Worm (Caenorhabditis elegans): ENCODE measurements around the gene fbxb-81.

Gene fbxb-81

DNA sequence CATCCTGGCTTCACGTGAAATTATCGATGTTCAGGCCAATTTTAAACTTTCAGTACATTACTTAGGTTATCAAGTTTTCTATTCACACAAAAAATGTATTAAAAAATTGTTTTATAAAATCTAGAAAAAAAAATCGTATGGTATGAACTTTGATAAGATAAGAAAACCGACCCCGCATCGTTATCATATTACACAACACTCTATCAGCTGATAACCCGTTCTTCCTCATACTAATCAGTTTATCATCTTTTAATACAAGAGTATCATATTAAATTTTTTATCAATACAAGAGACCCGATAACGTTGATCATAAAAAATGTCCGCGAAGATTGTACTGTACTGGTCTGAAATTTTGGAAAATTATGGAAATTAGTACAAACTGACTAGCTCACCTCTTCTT, 13.2 kb upstream of the fbxb-81 start (continued):
- TF ChIP-seq unc-62 (GFP tag; optimal IDR thresholded peaks at IDR 0.05) (no peak), unc-39 (tag; optimal IDR thresholded peaks at IDR 0.05) (no peak), ztf-1 (GFP tag; conservative IDR thresholded peaks at IDR 0.05) (no peak), ZK546.5 (tag; optimal IDR thresholded peaks at IDR 0.05) (no peak), gmeb-1 (tag; optimal IDR thresholded peaks at IDR 0.05) (peak; percentile 61), nhr-23 (tag; optimal IDR thresholded peaks at IDR 0.05) (no peak), nhr-77 (tag; optimal IDR thresholded peaks at IDR 0.05) (no peak), nhr-11 (tag; optimal IDR thresholded peaks at IDR 0.05) (no peak), zag-1 (tag; optimal IDR thresholded peaks at IDR 0.05) (no peak), nhr-237 (tag; optimal IDR thresholded peaks at IDR 0.05) (no peak), nhr-21 (tag; optimal IDR thresholded peaks at IDR 0.05) (no peak), F13H6.1 (tag; optimal IDR thresholded peaks at IDR 0.05) (no peak), snpc-4 (tag; optimal IDR thresholded peaks at IDR 0.05) (no peak), Y55F3AM.14 (GFP tag; optimal IDR thresholded peaks at IDR 0.05) (no peak), nhr-10 (tag; optimal IDR thresholded peaks at IDR 0.05) (no peak), C34F6.9 (tag; optimal IDR thresholded peaks at IDR 0.05) (no peak), ceh-82 (tag; optimal IDR thresholded peaks at IDR 0.05) (no peak), elt-3 (tag; optimal IDR thresholded peaks at IDR 0.05) (no peak), egl-27 (tag; optimal IDR thresholded peaks at IDR 0.05) (peak; percentile 55), ztf-11 (tag; optimal IDR thresholded peaks at IDR 0.05) (no peak), nhr-129 (tag; optimal IDR thresholded peaks at IDR 0.05) (no peak), aly-2 (tag; optimal IDR thresholded peaks at IDR 0.05) (no peak)

DNA sequence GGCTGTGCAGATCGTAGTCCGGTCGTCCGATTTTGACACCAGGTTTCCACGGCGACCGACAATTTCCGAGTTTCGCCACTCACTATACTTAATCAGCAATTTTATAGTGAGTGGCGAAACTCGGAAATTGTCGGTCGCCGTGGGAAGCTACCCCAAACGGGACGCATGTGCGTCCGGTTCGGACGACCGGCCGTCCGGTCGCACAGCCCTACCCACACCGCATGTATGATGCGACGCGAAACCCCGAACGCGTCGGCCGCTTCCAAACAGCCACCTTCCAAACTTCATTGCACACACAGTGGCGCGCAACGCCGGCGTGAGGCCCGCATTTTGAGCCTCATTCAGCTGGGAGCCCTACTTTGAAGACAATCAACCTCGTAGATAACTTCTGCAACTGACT, 10.1 kb upstream of the fbxb-81 start:
- no peak for TF ChIP-seq nhr-23 (tag; optimal IDR thresholded peaks at IDR 0.05)

DNA sequence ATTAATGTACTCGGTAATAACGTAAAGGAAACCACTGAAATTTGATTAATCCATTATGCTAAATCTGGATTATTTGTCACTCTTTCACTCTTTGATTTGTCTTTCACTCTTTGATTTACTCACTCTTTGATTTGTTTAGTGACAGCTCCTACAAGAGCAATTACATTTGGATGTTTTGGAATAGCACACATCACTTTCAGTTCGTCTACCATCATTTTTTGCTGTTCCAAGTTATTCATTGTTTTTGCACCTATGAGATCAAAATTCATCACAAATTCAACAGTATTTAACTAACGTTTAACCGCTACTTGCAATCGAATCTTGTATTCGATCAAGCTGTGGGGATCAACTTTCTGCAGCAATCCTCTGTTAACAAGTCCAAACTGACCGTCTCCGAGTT, 8.1 kb upstream of the fbxb-81 start:
- TF ChIP-seq blmp-1 (tag; optimal IDR thresholded peaks at IDR 0.05; ENCODE audit: insufficient read depth) (no peak), nhr-11 (tag; optimal IDR thresholded peaks at IDR 0.05) (no peak), ceh-16 (tag; optimal IDR thresholded peaks at IDR 0.05) (no peak), mbf-1 (tag; optimal IDR thresholded peaks at IDR 0.05) (no peak), skn-1 (tag; optimal IDR thresholded peaks at IDR 0.05) (no peak), sma-9 (GFP tag; optimal IDR thresholded peaks at IDR 0.05) (no peak), sma-9 (tag; optimal IDR thresholded peaks at IDR 0.05) (no peak), lin-39 (tag; optimal IDR thresholded peaks at IDR 0.05) (no peak), ztf-4 (tag; optimal IDR thresholded peaks at IDR 0.05) (no peak), nhr-129 (tag; optimal IDR thresholded peaks at IDR 0.05) (no peak), zag-1 (tag; optimal IDR thresholded peaks at IDR 0.05) (no peak)

DNA sequence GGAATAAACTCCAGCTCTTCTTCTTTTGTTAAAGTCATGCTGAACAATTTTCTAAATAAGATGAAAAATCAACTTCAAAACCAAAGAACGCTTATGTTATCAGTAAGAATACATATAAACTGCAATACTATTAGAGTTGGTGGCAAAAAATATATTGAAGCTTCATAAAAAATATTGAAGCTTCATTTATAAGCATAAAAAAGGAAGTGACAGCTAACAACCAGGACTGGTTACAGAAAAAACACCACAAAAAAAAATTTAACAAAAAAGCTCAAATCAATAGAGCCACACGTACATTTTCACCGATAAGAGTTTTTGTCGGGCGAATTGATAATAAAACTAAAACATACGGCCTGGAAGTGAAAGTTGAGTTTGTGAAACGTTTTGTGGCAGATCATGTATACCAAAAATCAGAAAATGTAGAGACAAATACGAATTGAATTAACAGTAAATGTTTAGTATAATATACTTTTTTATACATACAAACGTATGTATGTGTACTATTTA, 6.6 kb upstream of the fbxb-81 start, which contains the start of gene sqst-5:
TSS of gene sqst-5 (minus strand) at position 51 of the 507 bp plus-strand sequence.
- TF ChIP-seq fos-1 (tag; optimal IDR thresholded peaks at IDR 0.05) (peak; percentile 65), lin-13 (GFP tag; optimal IDR thresholded peaks at IDR 0.05) (no peak), gmeb-1 (tag; optimal IDR thresholded peaks at IDR 0.05) (peak; percentile 4)

DNA sequence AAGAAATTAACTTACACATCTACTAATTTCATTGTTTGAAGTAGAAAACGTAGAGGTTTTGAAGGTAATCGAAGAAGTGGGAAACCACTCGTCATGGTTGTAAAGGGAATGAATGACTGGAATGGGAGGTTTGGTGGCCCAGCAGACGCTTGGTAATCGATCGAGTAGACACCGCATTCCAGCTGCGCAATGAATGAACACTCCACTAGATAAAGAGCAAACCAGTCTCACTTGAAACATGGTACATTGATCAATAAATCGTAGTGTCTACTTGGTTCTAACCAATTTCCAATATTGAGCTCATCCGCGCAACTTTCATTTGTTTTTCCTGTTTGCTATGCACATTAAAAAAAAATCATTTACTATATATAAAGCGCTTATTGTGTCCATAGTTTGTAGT, 5.4 kb upstream of the fbxb-81 start, which contains the start of gene fbxb-84:
TSS of gene fbxb-84 (minus strand) at position 101 of the 400 bp plus-strand sequence.
- TF ChIP-seq gmeb-1 (tag; optimal IDR thresholded peaks at IDR 0.05): no peak
- no peak for TF ChIP-seq dmd-4 (tag; optimal IDR thresholded peaks at IDR 0.05)
- no peak for TF ChIP-seq unc-62 (GFP tag; optimal IDR thresholded peaks at IDR 0.05)
- no peak for TF ChIP-seq blmp-1 (tag; optimal IDR thresholded peaks at IDR 0.05; ENCODE audit: insufficient read depth)
- TF ChIP-seq lin-13 (GFP tag; optimal IDR thresholded peaks at IDR 0.05): no peak
- TF ChIP-seq lin-39 (tag; optimal IDR thresholded peaks at IDR 0.05): no peak
- TF ChIP-seq peb-1 (tag; optimal IDR thresholded peaks at IDR 0.05): no peak
- TF ChIP-seq ztf-4 (tag; optimal IDR thresholded peaks at IDR 0.05): no peak
- no peak for TF ChIP-seq elt-1 (tag; optimal IDR thresholded peaks at IDR 0.05)
- TF ChIP-seq unc-39 (tag; optimal IDR thresholded peaks at IDR 0.05): no peak
- TF ChIP-seq nhr-129 (tag; optimal IDR thresholded peaks at IDR 0.05): no peak
- no peak for TF ChIP-seq skn-1 (tag; optimal IDR thresholded peaks at IDR 0.05)
- TF ChIP-seq R02D3.7 (tag; optimal IDR thresholded peaks at IDR 0.05): no peak
- TF ChIP-seq nhr-6 (tag; optimal IDR thresholded peaks at IDR 0.05): no peak
